Fruit fly (Drosophila melanogaster) whole organism, embryonic: Measurements from ENCODE around the gene SclB.

Source experiments
- Antp ChIP-seq: fragments of 200-800 bp; sonication (Bioruptor generic); optimal IDR thresholded peaks from 3 replicates; lab custom pipeline; 2016; ENCODE audit warnings: missing biosample characterization, missing genetic modification characterization
- C15 ChIP-seq: fragments of 200-800 bp; sonication (Bioruptor generic); IDR thresholded peaks from 3 replicates; pipeline ENCODE4 v1.3.6; 2022; ENCODE audit warnings: missing biosample characterization, missing genetic modification characterization
- CG10431 ChIP-seq: fragments of 200-800 bp; sonication (Bioruptor generic); optimal IDR thresholded peaks from 3 replicates; lab custom pipeline; 2018; ENCODE audit warnings: missing biosample characterization, mild to moderate bottlenecking, missing genetic modification characterization
- CG10565 ChIP-seq: fragments of 200-800 bp; sonication (Bioruptor generic); optimal IDR thresholded peaks from 3 replicates; lab custom pipeline; 2016; ENCODE audit warnings: missing biosample characterization, mild to moderate bottlenecking, missing genetic modification characterization
- CG11504 ChIP-seq: fragments of 200-800 bp; sonication (Bioruptor generic); optimal IDR thresholded peaks from 3 replicates; lab custom pipeline; 2019; ENCODE audit warnings: missing biosample characterization, mild to moderate bottlenecking, missing genetic modification characterization, moderate library complexity
- CG11723 ChIP-seq: fragments of 200-800 bp; sonication (Bioruptor generic); optimal IDR thresholded peaks from 2 replicates; lab custom pipeline; 2017; ENCODE audit warnings: missing biosample characterization, mild to moderate bottlenecking, missing genetic modification characterization
- CG13296 ChIP-seq: fragments of 200-800 bp; sonication (Bioruptor generic); optimal IDR thresholded peaks from 3 replicates; lab custom pipeline; 2018; ENCODE audit warnings: missing biosample characterization, mild to moderate bottlenecking, missing genetic modification characterization
- CG13624 ChIP-seq: fragments of 200-800 bp; sonication (Bioruptor generic); optimal IDR thresholded peaks from 2 replicates; lab custom pipeline; 2016; ENCODE audit warnings: missing biosample characterization, missing genetic modification characterization
- CG17328 ChIP-seq: fragments of 200-800 bp; sonication (Bioruptor generic); IDR thresholded peaks from 2 replicates; pipeline ENCODE4 v1.3.6; 2022; ENCODE audit warnings: missing biosample characterization, missing genetic modification characterization
- CG30403 ChIP-seq: fragments of 200-800 bp; sonication (Bioruptor generic); optimal IDR thresholded peaks from 3 replicates; lab custom pipeline; 2016; ENCODE audit warnings: missing biosample characterization, missing genetic modification characterization
- CG3065 ChIP-seq: fragments of 200-800 bp; sonication (Bioruptor generic); optimal IDR thresholded peaks from 2 replicates; lab custom pipeline; 2016; ENCODE audit warnings: missing biosample characterization, missing genetic modification characterization
- CG32767 ChIP-seq: fragments of 200-800 bp; sonication (Bioruptor generic); IDR thresholded peaks from 2 replicates; pipeline ENCODE4 v1.3.6; 2022; ENCODE audit warnings: missing biosample characterization, missing genetic modification characterization
- CG4404 ChIP-seq: fragments of 200-800 bp; sonication (Bioruptor generic); IDR thresholded peaks from 2 replicates; pipeline ENCODE4 v1.3.6; 2022; ENCODE audit warnings: missing biosample characterization, missing genetic modification characterization
- CG4424 ChIP-seq: fragments of 200-800 bp; sonication (Bioruptor generic); optimal IDR thresholded peaks from 3 replicates; lab custom pipeline; 2016; ENCODE audit warnings: missing biosample characterization, missing genetic modification characterization
- CG6254 ChIP-seq: fragments of 200-800 bp; sonication (Bioruptor generic); optimal IDR thresholded peaks from 3 replicates; lab custom pipeline; 2017; ENCODE audit warnings: mild to moderate bottlenecking, missing biosample characterization, missing genetic modification reagents, missing genetic modification characterization
- CG8388 ChIP-seq: fragments of 200-800 bp; sonication (Bioruptor generic); optimal IDR thresholded peaks from 2 replicates; lab custom pipeline; 2019; ENCODE audit warnings: missing biosample characterization, mild to moderate bottlenecking, missing genetic modification characterization, moderate library complexity
- CG8924 ChIP-seq: fragments of 200-800 bp; optimal IDR thresholded peaks from 3 replicates; lab custom pipeline; 2019; ENCODE audit warnings: missing biosample characterization, mild to moderate bottlenecking, missing genetic modification characterization, moderate library complexity
- D ChIP-seq, 2 experiments: fragments of 200-800 bp in 1 of 2; fragments of >200 bp in 1 of 2; sonication (Bioruptor generic) in 1 of 2; optimal IDR thresholded peaks; 2 replicates in 1 of 2; 3 replicates in 1 of 2; lab custom pipeline; 2017; ENCODE audit warnings: mild to moderate bottlenecking in 1 of 2, missing biosample characterization in 1 of 2, missing genetic modification characterization in 1 of 2, missing genetic modification reagents in 1 of 2
- Dip3 ChIP-seq: fragments of 200-800 bp; sonication (Bioruptor generic); optimal IDR thresholded peaks from 3 replicates; lab custom pipeline; 2016; ENCODE audit warnings: missing biosample characterization, missing genetic modification characterization
- Drgx ChIP-seq: fragments of 200-800 bp; sonication (Bioruptor generic); IDR thresholded peaks from 2 replicates; pipeline ENCODE4 v1.3.6; 2022; ENCODE audit warnings: missing biosample characterization, missing genetic modification characterization
- Hr51 ChIP-seq, 2 experiments: fragments of 200-800 bp; sonication (Bioruptor generic); optimal IDR thresholded peaks; 2 replicates in 1 of 2; 3 replicates in 1 of 2; lab custom pipeline; 2016 to 2018; ENCODE audit warnings: missing biosample characterization in 2 of 2, missing genetic modification characterization in 2 of 2, mild to moderate bottlenecking in 1 of 2, moderate library complexity in 1 of 2
- Mes4 ChIP-seq: fragments of 200-800 bp; sonication (Bioruptor generic); optimal IDR thresholded peaks from 2 replicates; lab custom pipeline; 2016; ENCODE audit warnings: missing biosample characterization, missing genetic modification characterization
- NC2β ChIP-seq: fragments of 200-800 bp; sonication (Bioruptor generic); optimal IDR thresholded peaks from 2 replicates; lab custom pipeline; 2016; ENCODE audit warnings: missing biosample characterization, missing genetic modification characterization
- Nf-YB ChIP-seq: fragments of 200-800 bp; sonication (Bioruptor generic); optimal IDR thresholded peaks from 3 replicates; lab custom pipeline; 2019; ENCODE audit warnings: missing biosample characterization, mild to moderate bottlenecking, missing genetic modification characterization, moderate library complexity
- ase ChIP-seq: fragments of 200-800 bp; sonication (Bioruptor generic); IDR thresholded peaks from 3 replicates; pipeline ENCODE4 v1.3.6; 2022; ENCODE audit warnings: missing biosample characterization, missing genetic modification characterization
- bbx ChIP-seq: fragments of 200-800 bp; sonication (Bioruptor generic); IDR thresholded peaks from 2 replicates; pipeline ENCODE4 v1.3.6; 2022; ENCODE audit warnings: missing biosample characterization, missing genetic modification characterization; ENCODE audit not compliant: partially characterized antibody
- bigmax ChIP-seq: fragments of 200-800 bp; sonication (Bioruptor generic); optimal IDR thresholded peaks from 2 replicates; lab custom pipeline; 2018; ENCODE audit warnings: missing biosample characterization, mild to moderate bottlenecking, missing genetic modification characterization
- chn ChIP-seq: fragments of 200-800 bp; sonication (Bioruptor generic); optimal IDR thresholded peaks from 2 replicates; lab custom pipeline; 2016; ENCODE audit warnings: missing biosample characterization, missing genetic modification characterization
- croc ChIP-seq: fragments of 200-800 bp; sonication (Bioruptor generic); conservative IDR thresholded peaks from 3 replicates; pipeline ENCODE4 v1.3.6; 2022; ENCODE audit warnings: missing biosample characterization, missing genetic modification characterization
- cwo ChIP-seq: fragments of 200-800 bp; sonication (Bioruptor generic); optimal IDR thresholded peaks from 3 replicates; lab custom pipeline; 2017; ENCODE audit warnings: missing biosample characterization, missing genetic modification characterization, mild to moderate bottlenecking, moderate library complexity, missing genetic modification reagents
- danr ChIP-seq: fragments of 200-800 bp; sonication (Bioruptor generic); IDR thresholded peaks from 2 replicates; pipeline ENCODE4 v1.3.6; 2022; ENCODE audit warnings: missing biosample characterization, missing genetic modification characterization
- fd102C ChIP-seq: fragments of 200-800 bp; sonication (Bioruptor generic); optimal IDR thresholded peaks from 2 replicates; lab custom pipeline; 2018; ENCODE audit warnings: missing biosample characterization, mild to moderate bottlenecking, missing genetic modification characterization, moderate library complexity
- fu2 ChIP-seq: fragments of 200-800 bp; sonication (Bioruptor generic); optimal IDR thresholded peaks from 2 replicates; lab custom pipeline; 2016; ENCODE audit warnings: missing biosample characterization, missing genetic modification characterization
- gem ChIP-seq: fragments of 200-800 bp; sonication (Bioruptor generic); optimal IDR thresholded peaks from 2 replicates; lab custom pipeline; 2019; ENCODE audit warnings: missing biosample characterization, mild to moderate bottlenecking, missing genetic modification characterization, moderate library complexity
- grau ChIP-seq: fragments of 200-800 bp; optimal IDR thresholded peaks from 3 replicates; lab custom pipeline; 2019; ENCODE audit warnings: missing biosample characterization, mild to moderate bottlenecking, missing genetic modification characterization, moderate library complexity
- gro ChIP-seq: fragments of 200-800 bp; sonication (Bioruptor generic); optimal IDR thresholded peaks from 2 replicates; lab custom pipeline; 2016; ENCODE audit warnings: missing biosample characterization, missing genetic modification characterization
- hb ChIP-seq: fragments of 200-800 bp; sonication (Bioruptor generic); IDR thresholded peaks from 3 replicates; pipeline ENCODE4 v1.3.6; 2022; ENCODE audit warnings: missing biosample characterization, missing genetic modification characterization; ENCODE audit not compliant: partially characterized antibody
- her ChIP-seq: fragments of 200-800 bp; sonication (Bioruptor generic); optimal IDR thresholded peaks from 2 replicates; lab custom pipeline; 2016; ENCODE audit warnings: missing biosample characterization, missing genetic modification characterization
- ind ChIP-seq: fragments of 200-800 bp; sonication (Bioruptor generic); optimal IDR thresholded peaks from 3 replicates; lab custom pipeline; 2016; ENCODE audit warnings: missing biosample characterization, missing genetic modification characterization
- jing ChIP-seq: fragments of 200-800 bp; sonication (Bioruptor generic); optimal IDR thresholded peaks from 2 replicates; lab custom pipeline; 2018; ENCODE audit warnings: missing biosample characterization, mild to moderate bottlenecking, missing genetic modification characterization
- org-1 ChIP-seq: fragments of 200-800 bp; sonication (Bioruptor generic); optimal IDR thresholded peaks from 2 replicates; lab custom pipeline; 2017; ENCODE audit warnings: missing biosample characterization, missing genetic modification characterization
- pita ChIP-seq: fragments of 200-800 bp; sonication (Bioruptor generic); optimal IDR thresholded peaks from 2 replicates; lab custom pipeline; 2017; ENCODE audit warnings: missing biosample characterization, mild to moderate bottlenecking, missing genetic modification characterization
- pnt ChIP-seq: fragments of 200-800 bp; sonication (Bioruptor generic); optimal IDR thresholded peaks from 3 replicates; lab custom pipeline; 2016; ENCODE audit warnings: missing biosample characterization, missing genetic modification characterization
- sc ChIP-seq, 3 experiments: fragments of >200 bp in 2 of 3; fragments of 200-800 bp in 1 of 3; sonication (Bioruptor generic) in 1 of 3; optimal IDR thresholded peaks; 2 replicates in 2 of 3; 3 replicates in 1 of 3; lab custom pipeline; 2017; ENCODE audit warnings: mild to moderate bottlenecking in 1 of 3, missing biosample characterization in 1 of 3, missing genetic modification characterization in 1 of 3, missing genetic modification reagents in 1 of 3
- schlank ChIP-seq: fragments of 200-800 bp; sonication (Bioruptor generic); optimal IDR thresholded peaks from 2 replicates; lab custom pipeline; 2018; ENCODE audit warnings: missing biosample characterization, mild to moderate bottlenecking, missing genetic modification characterization
- so ChIP-seq: fragments of 200-800 bp; sonication (Bioruptor generic); IDR thresholded peaks from 3 replicates; pipeline ENCODE4 v1.3.6; 2022; ENCODE audit warnings: missing biosample characterization, missing genetic modification characterization
- tio ChIP-seq: fragments of 200-800 bp; sonication (Bioruptor generic); optimal IDR thresholded peaks from 2 replicates; lab custom pipeline; 2017; ENCODE audit warnings: missing biosample characterization, missing genetic modification characterization, inconsistent platforms
- trh ChIP-seq: fragments of 200-800 bp; sonication (Bioruptor generic); optimal IDR thresholded peaks from 2 replicates; lab custom pipeline; 2016; ENCODE audit warnings: missing biosample characterization, missing genetic modification characterization
- ttk ChIP-seq: fragments of 200-800 bp; sonication (Bioruptor generic); IDR thresholded peaks from 2 replicates; pipeline ENCODE4 v2.1.2; 2022; ENCODE audit warnings: missing biosample characterization, missing genetic modification characterization
- zen ChIP-seq: fragments of 200-800 bp; sonication (Bioruptor generic); optimal IDR thresholded peaks from 3 replicates; lab custom pipeline; 2018; ENCODE audit warnings: missing biosample characterization, mild to moderate bottlenecking, missing genetic modification characterization, moderate library complexity

The SclB gene

DNA sequence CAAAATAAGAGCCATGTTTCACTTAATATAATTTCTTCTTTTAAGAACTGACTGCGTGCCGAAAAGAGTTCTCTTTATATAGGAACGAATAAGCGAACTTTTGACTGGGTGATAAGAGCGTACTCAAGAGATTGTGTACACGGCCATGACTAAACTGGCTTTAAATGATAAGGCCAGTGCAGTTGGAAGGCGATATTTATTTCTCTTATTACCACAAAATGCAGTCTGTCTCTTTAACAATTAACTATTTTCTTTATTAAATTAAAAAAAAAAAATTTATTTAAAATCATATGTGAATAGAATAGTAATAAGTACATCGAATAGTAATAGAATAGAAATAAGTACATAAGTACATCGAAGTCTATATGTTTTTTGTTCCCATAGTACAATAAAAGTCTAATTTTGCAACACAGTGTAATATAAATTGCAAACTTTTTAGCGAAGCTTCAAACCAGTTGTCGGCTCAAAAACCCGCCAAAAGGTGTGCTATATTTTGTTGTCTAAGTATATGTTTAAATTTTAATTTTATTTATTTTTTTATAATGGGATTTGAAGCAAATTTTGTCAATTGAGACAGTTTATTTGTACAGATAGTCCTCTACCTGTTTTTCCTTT, 14.7 kb downstream of the SclB start, which contains the start of gene CG31810 (continued):
- no peak for TF ChIP-seq CG8388
- no peak for TF ChIP-seq Antp
- no peak for TF ChIP-seq CG30403 (GFP tag; lab: Kevin White, UChicago)
- TF ChIP-seq ase: no peak
- no peak for TF ChIP-seq CG6254 (GFP tag; lab: Kevin White, UChicago)
- no peak for TF ChIP-seq CG3065 (GFP tag; lab: Kevin White, UChicago)
- no peak for TF ChIP-seq danr (GFP tag; lab: Robert Waterston, UW)
- TF ChIP-seq her: no peak
- TF ChIP-seq gem (tag; lab: Kevin White, UChicago): peak; percentile 41
- TF ChIP-seq fu2 (GFP tag; lab: Kevin White, UChicago): no peak
- TF ChIP-seq so (GFP tag; lab: Robert Waterston, UW): no peak
- no peak for TF ChIP-seq CG8924 (tag; lab: Kevin White, UChicago)
- TF ChIP-seq chn (GFP tag; lab: Kevin White, UChicago): no peak
- TF ChIP-seq jing (GFP tag; lab: Kevin White, UChicago): no peak
- TF ChIP-seq bigmax: no peak
- no peak for TF ChIP-seq croc
- no peak for TF ChIP-seq Drgx (GFP tag; lab: Robert Waterston, UW)
- peak; percentile 3 for TF ChIP-seq pita (GFP tag; lab: Kevin White, UChicago)
- no peak for TF ChIP-seq sc (optimal IDR thresholded peaks at IDR 0.05; lab: Kevin White, UChicago)
- no peak for TF ChIP-seq sc (GFP tag; optimal IDR thresholded peaks at IDR 0.05; lab: Kevin White, UChicago)
- TF ChIP-seq zen: no peak
- TF ChIP-seq fd102C: no peak
- TF ChIP-seq D (optimal IDR thresholded peaks at IDR 0.05; lab: Kevin White, UChicago): no peak
- TF ChIP-seq D (GFP tag; optimal IDR thresholded peaks at IDR 0.05; lab: Kevin White, UChicago): no peak
- no peak for TF ChIP-seq gro (GFP tag; lab: Kevin White, UChicago)
- no peak for TF ChIP-seq hb
- no peak for TF ChIP-seq Mes4
- no peak for TF ChIP-seq ttk
- TF ChIP-seq C15 (GFP tag; lab: Robert Waterston, UW): no peak
- TF ChIP-seq grau (tag; lab: Kevin White, UChicago): peak; percentile 17
- no peak for TF ChIP-seq schlank
- peak in 1 of 2 experiments; percentile 21 for TF ChIP-seq Hr51 (GFP tag; optimal IDR thresholded peaks at IDR 0.05; lab: Kevin White, UChicago)
- no peak for TF ChIP-seq CG17328 (GFP tag; lab: Robert Waterston, UW)
- no peak for TF ChIP-seq bbx (GFP tag; lab: Robert Waterston, UW)
- no peak for TF ChIP-seq tio
- no peak for TF ChIP-seq trh (GFP tag; lab: Kevin White, UChicago)
- no peak for TF ChIP-seq CG4404
- TF ChIP-seq org-1 (GFP tag; lab: Kevin White, UChicago): no peak
- TF ChIP-seq CG11723 (GFP tag; lab: Kevin White, UChicago): no peak
- TF ChIP-seq CG32767 (GFP tag; lab: Robert Waterston, UW): no peak
- no peak for TF ChIP-seq CG10565 (GFP tag; lab: Kevin White, UChicago)
- no peak for TF ChIP-seq CG4424
- no peak for TF ChIP-seq Dip3 (GFP tag; lab: Kevin White, UChicago)
- peak; percentile 32 for TF ChIP-seq CG11504 (tag; lab: Kevin White, UChicago)
- TF ChIP-seq ind (GFP tag; lab: Kevin White, UChicago): no peak
- no peak for TF ChIP-seq CG10431 (GFP tag; lab: Kevin White, UChicago)
- TF ChIP-seq CG13296: no peak
- TF ChIP-seq NC2β (GFP tag; lab: Kevin White, UChicago): no peak
- no peak for TF ChIP-seq cwo
- TF ChIP-seq Nf-YB (GFP tag; lab: Kevin White, UChicago): no peak
- no peak for TF ChIP-seq pnt (GFP tag; lab: Kevin White, UChicago)
- no peak for TF ChIP-seq CG13624 (GFP tag; lab: Kevin White, UChicago)
